Worm (Caenorhabditis elegans) whole organism, L1 larva: ENCODE measurements around the gene prx-19.

Experiments
- C04F5.9 ChIP-seq: sonication (generic microtip); optimal IDR thresholded peaks from 2 replicates; lab custom pipeline; 2016; ENCODE audit warnings: missing genetic modification characterization, missing compliant biosample characterization
- C34B4.2 ChIP-seq: sonication (generic microtip); optimal IDR thresholded peaks from 2 replicates; lab custom pipeline; 2017; ENCODE audit warnings: mild to moderate bottlenecking, missing genetic modification characterization, missing compliant biosample characterization
- F16B12.6 ChIP-seq: fragments of 150-350 bp; optimal IDR thresholded peaks from 2 replicates; lab custom pipeline; 2014; ENCODE audit warnings: missing biosample characterization, missing genetic modification characterization
- Y116A8C.19 ChIP-seq: sonication (generic microtip); optimal IDR thresholded peaks from 2 replicates; lab custom pipeline; 2016; ENCODE audit warnings: missing compliant biosample characterization, missing genetic modification characterization, borderline replicate concordance
- aha-1 ChIP-seq: fragments of 150-350 bp; optimal IDR thresholded peaks from 2 replicates; lab custom pipeline; 2014; ENCODE audit warnings: missing biosample characterization, missing genetic modification characterization
- aly-2 ChIP-seq: fragments of 150-350 bp; optimal IDR thresholded peaks from 2 replicates; lab custom pipeline; 2014; ENCODE audit warnings: missing biosample characterization, missing genetic modification characterization
- ceh-63 ChIP-seq: fragments of 200-800 bp; sonication (Bioruptor generic); optimal IDR thresholded peaks from 2 replicates; lab custom pipeline; 2018; ENCODE audit warnings: mild to moderate bottlenecking, missing genetic modification characterization, missing compliant biosample characterization
- ceh-8 ChIP-seq: fragments of 200-800 bp; sonication (Bioruptor generic); optimal IDR thresholded peaks from 2 replicates; lab custom pipeline; 2018; ENCODE audit warnings: mild to moderate bottlenecking, missing genetic modification characterization, moderate library complexity, missing compliant biosample characterization
- ceh-88 ChIP-seq: fragments of 200-800 bp; sonication (Bioruptor generic); IDR thresholded peaks from 2 replicates; pipeline ENCODE4 v1.3.6; 2022; ENCODE audit warnings: missing genetic modification characterization, missing compliant biosample characterization
- ceh-90 ChIP-seq: sonication (generic microtip); optimal IDR thresholded peaks from 2 replicates; lab custom pipeline; 2016; ENCODE audit warnings: missing genetic modification characterization, missing compliant biosample characterization
- egl-13 ChIP-seq: sonication (generic microtip); optimal IDR thresholded peaks from 2 replicates; lab custom pipeline; 2016; ENCODE audit warnings: missing genotype, missing genetic modification reagents, missing genetic modification characterization, missing compliant biosample characterization
- elt-2 ChIP-seq: sonication (generic microtip); optimal IDR thresholded peaks from 2 replicates; lab custom pipeline; 2016; ENCODE audit warnings: missing genetic modification characterization, mild to moderate bottlenecking, inconsistent platforms, missing compliant biosample characterization, missing genetic modification reagents
- elt-3 ChIP-seq, 6 experiments: fragments of 150-350 bp in 1 of 6; sonication (generic microtip); optimal IDR thresholded peaks; 2 replicates each; lab custom pipeline; 2017 to 2018; ENCODE audit warnings: missing biosample characterization in 6 of 6, missing genetic modification characterization in 6 of 6, inconsistent platforms in 1 of 6
- fkh-10 ChIP-seq: sonication (generic microtip); optimal IDR thresholded peaks from 2 replicates; lab custom pipeline; 2017; ENCODE audit warnings: missing biosample characterization, missing genetic modification reagents, missing genetic modification characterization
- fkh-8 ChIP-seq: sonication (generic microtip); optimal IDR thresholded peaks from 2 replicates; lab custom pipeline; 2016; ENCODE audit warnings: mild to moderate bottlenecking, missing genetic modification characterization, missing compliant biosample characterization
- fos-1 ChIP-seq: fragments of 150-350 bp; optimal IDR thresholded peaks from 2 replicates; lab custom pipeline; 2014; ENCODE audit warnings: missing biosample characterization, missing genetic modification characterization
- grh-1 ChIP-seq: fragments of 200-800 bp; sonication (Bioruptor generic); IDR thresholded peaks from 2 replicates; pipeline ENCODE4 v1.3.6; 2022; ENCODE audit warnings: missing genetic modification reagents, missing genetic modification characterization, missing compliant biosample characterization
- hlh-4 ChIP-seq: sonication (generic microtip); optimal IDR thresholded peaks from 2 replicates; lab custom pipeline; 2016; ENCODE audit warnings: mild to moderate bottlenecking, missing genetic modification characterization, missing compliant biosample characterization
- irx-1 ChIP-seq: sonication (generic microtip); optimal IDR thresholded peaks from 2 replicates; lab custom pipeline; 2016; ENCODE audit warnings: missing genetic modification characterization, missing compliant biosample characterization
- jun-1 ChIP-seq: fragments of 150-350 bp; optimal IDR thresholded peaks from 2 replicates; lab custom pipeline; 2014; ENCODE audit warnings: missing biosample characterization, missing genetic modification reagents, missing genetic modification characterization
- lin-13 ChIP-seq: fragments of 150-350 bp; optimal IDR thresholded peaks from 2 replicates; lab custom pipeline; 2014; ENCODE audit warnings: missing biosample characterization, missing genetic modification reagents, missing genetic modification characterization
- lin-14 ChIP-seq: fragments of 200-800 bp; sonication (Bioruptor generic); optimal IDR thresholded peaks from 2 replicates; lab custom pipeline; 2018; ENCODE audit warnings: mild to moderate bottlenecking, missing genetic modification characterization, moderate library complexity, missing compliant biosample characterization
- lin-15B ChIP-seq: fragments of 150-350 bp; sonication (generic microtip); optimal IDR thresholded peaks from 3 replicates; lab custom pipeline; 2014; ENCODE audit warnings: missing biosample characterization, missing genetic modification characterization
- lin-35 ChIP-seq, 2 experiments: fragments of 150-350 bp; optimal IDR thresholded peaks; 2 replicates each; lab custom pipeline; 2014; ENCODE audit warnings: missing biosample characterization in 2 of 2, missing genetic modification characterization in 2 of 2, missing genetic modification reagents in 2 of 2
- lir-3 ChIP-seq: sonication (generic microtip); optimal IDR thresholded peaks from 2 replicates; lab custom pipeline; 2016; ENCODE audit warnings: mild to moderate bottlenecking, missing genetic modification characterization, moderate library complexity, missing compliant biosample characterization; ENCODE audit not compliant: poor library complexity
- lsy-2 ChIP-seq, 2 experiments: fragments of 150-350 bp; optimal IDR thresholded peaks; 2 replicates each; lab custom pipeline; 2014; ENCODE audit warnings: missing biosample characterization in 2 of 2, missing genetic modification characterization in 2 of 2
- mef-2 ChIP-seq: fragments of 150-350 bp; optimal IDR thresholded peaks from 2 replicates; lab custom pipeline; 2014; ENCODE audit warnings: missing biosample characterization, missing genetic modification characterization
- nhr-12 ChIP-seq: sonication (generic microtip); optimal IDR thresholded peaks from 2 replicates; lab custom pipeline; 2017; ENCODE audit warnings: missing biosample characterization, missing genetic modification characterization
- nhr-19 ChIP-seq: fragments of 200-800 bp; sonication (Bioruptor generic); conservative IDR thresholded peaks from 2 replicates; pipeline ENCODE4 v1.3.6; 2022; ENCODE audit warnings: missing genetic modification characterization, missing compliant biosample characterization
- nhr-20 ChIP-seq: sonication (generic microtip); optimal IDR thresholded peaks from 2 replicates; lab custom pipeline; 2016; ENCODE audit warnings: mild to moderate bottlenecking, missing genetic modification characterization, missing compliant biosample characterization
- nhr-237 ChIP-seq: fragments of 150-350 bp; optimal IDR thresholded peaks from 2 replicates; lab custom pipeline; 2014; ENCODE audit warnings: missing biosample characterization, missing genetic modification characterization
- nhr-47 ChIP-seq: sonication (generic microtip); optimal IDR thresholded peaks from 2 replicates; lab custom pipeline; 2016; ENCODE audit warnings: mild to moderate bottlenecking, missing genetic modification characterization, moderate library complexity, missing compliant biosample characterization
- nhr-76 ChIP-seq: sonication (generic microtip); optimal IDR thresholded peaks from 2 replicates; lab custom pipeline; 2017; ENCODE audit warnings: missing biosample characterization, missing genetic modification characterization
- nhr-77 ChIP-seq: fragments of 150-350 bp; optimal IDR thresholded peaks from 2 replicates; lab custom pipeline; 2014; ENCODE audit warnings: missing biosample characterization, missing genetic modification characterization
- nhr-84 ChIP-seq: sonication (generic microtip); optimal IDR thresholded peaks from 2 replicates; lab custom pipeline; 2017; ENCODE audit warnings: missing biosample characterization, missing genetic modification characterization
- nhr-85 ChIP-seq: sonication (generic microtip); peaks from one replicate; lab custom pipeline; 2016; ENCODE audit warnings: missing genetic modification characterization, inconsistent platforms, missing compliant biosample characterization
- pax-3 ChIP-seq: fragments of 200-800 bp; sonication (Bioruptor generic); optimal IDR thresholded peaks from 2 replicates; lab custom pipeline; 2018; ENCODE audit warnings: mild to moderate bottlenecking, missing genetic modification characterization, moderate library complexity, missing compliant biosample characterization
- pqm-1 ChIP-seq: sonication (generic microtip); optimal IDR thresholded peaks from 3 replicates; lab custom pipeline; 2017; ENCODE audit warnings: missing biosample characterization, missing genetic modification characterization
- snu-23 ChIP-seq: sonication (generic microtip); optimal IDR thresholded peaks from 2 replicates; lab custom pipeline; 2016; ENCODE audit warnings: missing genetic modification characterization, missing compliant biosample characterization
- sox-4 ChIP-seq: sonication (generic microtip); optimal IDR thresholded peaks from 2 replicates; lab custom pipeline; 2016; ENCODE audit warnings: missing genetic modification characterization, missing compliant biosample characterization
- sptf-1 ChIP-seq: fragments of 150-350 bp; optimal IDR thresholded peaks from 2 replicates; lab custom pipeline; 2014; ENCODE audit warnings: missing biosample characterization, missing genetic modification characterization
- sup-37 ChIP-seq: fragments of 200-800 bp; sonication (Bioruptor generic); optimal IDR thresholded peaks from 2 replicates; lab custom pipeline; 2018; ENCODE audit warnings: mild to moderate bottlenecking, missing genetic modification characterization, missing compliant biosample characterization
- swsn-7 ChIP-seq: sonication (generic microtip); optimal IDR thresholded peaks from 2 replicates; lab custom pipeline; 2016; ENCODE audit warnings: missing genetic modification characterization, missing compliant biosample characterization
- tbx-2 ChIP-seq: sonication (generic microtip); optimal IDR thresholded peaks from 2 replicates; lab custom pipeline; 2016; ENCODE audit warnings: missing genetic modification characterization, missing compliant biosample characterization
- tlp-1 ChIP-seq: fragments of 150-350 bp; optimal IDR thresholded peaks from 2 replicates; lab custom pipeline; 2014; ENCODE audit warnings: missing biosample characterization, missing genetic modification characterization
- unc-30 ChIP-seq: sonication (generic microtip); optimal IDR thresholded peaks from 2 replicates; lab custom pipeline; 2017; ENCODE audit warnings: missing biosample characterization, missing genetic modification characterization
- xbp-1 ChIP-seq: sonication (generic microtip); optimal IDR thresholded peaks from 2 replicates; lab custom pipeline; 2016; ENCODE audit warnings: missing genetic modification characterization, missing compliant biosample characterization
- zip-4 ChIP-seq: fragments of 200-800 bp; sonication (Bioruptor generic); optimal IDR thresholded peaks from 2 replicates; lab custom pipeline; 2018; ENCODE audit warnings: mild to moderate bottlenecking, missing genetic modification characterization, moderate library complexity, missing compliant biosample characterization
- ztf-11 ChIP-seq, 2 experiments: sonication (generic microtip); optimal IDR thresholded peaks; 2 replicates each; lab custom pipeline; 2016 to 2017; ENCODE audit warnings: missing genetic modification characterization in 2 of 2, missing biosample characterization in 1 of 2, missing compliant biosample characterization in 1 of 2

The prx-19 gene

DNA sequence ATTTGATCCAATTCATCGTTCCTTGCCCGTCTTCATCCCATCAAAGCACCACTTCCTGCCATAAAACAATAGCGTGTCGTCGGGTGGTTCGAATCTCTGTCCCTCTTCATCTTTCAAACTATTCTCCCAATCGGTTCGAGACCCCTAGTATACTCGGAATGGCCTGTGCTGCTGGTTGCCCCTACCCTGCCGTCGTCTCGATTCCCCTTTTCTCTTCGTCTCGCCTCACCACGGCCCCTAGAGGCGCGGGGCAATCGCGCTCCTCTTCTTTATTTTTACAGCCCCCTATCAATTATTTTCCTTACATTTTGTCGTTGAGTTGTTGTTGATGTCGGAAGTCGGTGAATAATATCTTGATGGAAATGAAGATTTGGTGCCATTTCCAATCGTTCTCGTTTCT, 20.4 kb downstream of the prx-19 start (continued):
- TF ChIP-seq snu-23 (no peak), nhr-76 (tag; lab: Kevin White, UChicago) (no peak), hlh-4 (no peak), nhr-47 (tag; lab: Kevin White, UChicago) (no peak), nhr-12 (no peak)

DNA sequence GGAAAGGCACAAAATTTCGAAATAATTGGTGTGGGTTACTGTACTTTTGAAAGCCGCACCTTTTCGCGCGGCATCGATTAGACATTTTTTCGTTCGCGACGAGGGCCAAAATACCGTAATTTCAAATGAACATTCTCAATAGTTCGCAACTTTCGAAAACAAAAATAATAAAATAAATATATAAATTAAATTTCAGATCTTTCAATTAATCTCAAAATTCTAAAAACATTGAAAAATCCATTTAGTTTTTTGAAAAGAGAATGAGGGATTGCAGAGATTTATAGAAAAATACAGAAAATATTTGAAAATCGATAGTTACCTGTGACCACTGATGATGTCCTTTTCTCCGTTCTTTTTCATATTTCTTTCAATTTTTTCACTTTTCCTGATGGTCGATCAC, 23.0 kb downstream of the prx-19 start, which contains the start of gene K02D10.8:
TSS of gene K02D10.8 (plus strand) at position 301 of the 400 bp plus-strand sequence.
- TF ChIP-seq ceh-8 (no peak), F16B12.6 (tag; lab: Kevin White, UChicago) (no peak), nhr-85 (tag; lab: Kevin White, UChicago) (no peak), ceh-90 (tag; lab: Kevin White, UChicago) (no peak), lir-3 (tag; lab: Kevin White, UChicago) (no peak), egl-13 (tag; lab: Kevin White, UChicago) (no peak), nhr-237 (tag; lab: Kevin White, UChicago) (no peak), pqm-1 (tag; lab: Kevin White, UChicago) (no peak), elt-3 (tag; optimal IDR thresholded peaks at IDR 0.05; lab: Kevin White, UChicago) (no peak), lin-35 (GFP tag; optimal IDR thresholded peaks at IDR 0.05; lab: Kevin White, UChicago) (no peak), nhr-76 (tag; lab: Kevin White, UChicago) (no peak), C04F5.9 (no peak), sup-37 (GFP tag; lab: Kevin White, UChicago) (no peak), elt-2 (tag; lab: Kevin White, UChicago) (no peak), lin-15B (no peak), tbx-2 (tag; lab: Kevin White, UChicago) (no peak), lin-13 (GFP tag; lab: Kevin White, UChicago) (no peak), aly-2 (tag; lab: Kevin White, UChicago) (no peak), swsn-7 (tag; lab: Kevin White, UChicago) (no peak)

DNA sequence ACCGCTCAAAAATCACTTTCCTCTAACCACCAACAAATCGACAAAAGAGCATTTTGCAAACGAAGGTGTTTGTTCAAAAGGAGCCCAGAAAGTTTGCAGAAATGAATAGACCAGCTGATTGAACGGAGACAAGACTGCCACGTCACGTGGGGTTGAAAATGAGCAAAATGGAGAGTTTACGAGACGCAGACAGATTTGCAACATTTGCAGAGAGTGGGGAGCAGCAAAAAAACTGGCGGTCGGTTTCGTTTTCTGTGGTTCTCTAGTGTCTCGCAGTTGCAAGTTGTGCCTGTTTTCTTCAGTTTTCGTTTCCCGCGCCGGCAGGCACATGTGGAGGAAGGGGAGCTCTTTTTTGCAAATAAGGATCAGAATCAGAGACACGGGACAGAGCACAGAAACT, 23.7 kb downstream of the prx-19 start:
- peak; percentile 42 for TF ChIP-seq lin-13 (GFP tag; lab: Kevin White, UChicago)
- TF ChIP-seq ztf-11 (tag; optimal IDR thresholded peaks at IDR 0.05; lab: Kevin White, UChicago) = no peak
- no peak for TF ChIP-seq C34B4.2
- TF ChIP-seq lsy-2 (tag; optimal IDR thresholded peaks at IDR 0.05; lab: Kevin White, UChicago) = peak; percentile 42 to 81
- TF ChIP-seq pqm-1 (tag; lab: Kevin White, UChicago) = no peak
- TF ChIP-seq aha-1 (tag; lab: Kevin White, UChicago) = no peak
- peak; percentile 67 for TF ChIP-seq pax-3 (tag; lab: Kevin White, UChicago)
- TF ChIP-seq lir-3 (tag; lab: Kevin White, UChicago) = no peak
- TF ChIP-seq grh-1 (GFP tag; lab: Robert Waterston, UW) = no peak
- TF ChIP-seq ceh-63 = no peak
- TF ChIP-seq nhr-237 (tag; lab: Kevin White, UChicago) = no peak
- 0 out of 2 replicates have a peak, but pooled peaks have one; percentile 24 for TF ChIP-seq ceh-88 (GFP tag; lab: Robert Waterston, UW)
- peak; percentile 27 for TF ChIP-seq xbp-1 (tag; lab: Kevin White, UChicago)
- peak; percentile 63 for TF ChIP-seq jun-1 (tag; lab: Kevin White, UChicago)
- TF ChIP-seq zip-4 (GFP tag; lab: Kevin White, UChicago) = no peak
- TF ChIP-seq fkh-8 (tag; lab: Kevin White, UChicago) = peak; percentile 81
- no peak for TF ChIP-seq sptf-1
- peak; percentile 58; the same call in 1 of the 2 replicates for TF ChIP-seq nhr-19
- no peak for TF ChIP-seq unc-30 (tag; lab: Kevin White, UChicago)
- no peak for TF ChIP-seq C04F5.9
- TF ChIP-seq snu-23 = peak; percentile 57
- TF ChIP-seq ceh-90 (tag; lab: Kevin White, UChicago) = no peak
- TF ChIP-seq lin-15B = no peak
- TF ChIP-seq lin-14 (GFP tag; lab: Kevin White, UChicago) = peak; percentile 91
- peak; percentile 70 for TF ChIP-seq tbx-2 (tag; lab: Kevin White, UChicago)
- TF ChIP-seq nhr-20 (tag; lab: Kevin White, UChicago) = peak; percentile 69
- TF ChIP-seq Y116A8C.19 (tag; lab: Kevin White, UChicago) = no peak
- no peak for TF ChIP-seq mef-2 (tag; lab: Kevin White, UChicago)
- no peak for TF ChIP-seq tlp-1 (tag; lab: Kevin White, UChicago)
- TF ChIP-seq nhr-77 (tag; lab: Kevin White, UChicago) = peak; percentile 32
- no peak for TF ChIP-seq fos-1
- TF ChIP-seq sox-4 (tag; lab: Kevin White, UChicago) = peak; percentile 33
- peak; percentile 54 for TF ChIP-seq irx-1
- TF ChIP-seq fkh-10 (GFP tag; lab: Kevin White, UChicago) = peak; percentile 7
- TF ChIP-seq nhr-84 = no peak
- peak; percentile 39 for TF ChIP-seq egl-13 (tag; lab: Kevin White, UChicago)
